Worm (Caenorhabditis elegans) whole organism, L3 larva: ENCODE data around the gene nhr-27.

Source experiments
- elt-3 ChIP-seq, 3 experiments: fragments of 150-350 bp in 1 of 3; sonication (generic microtip) in 2 of 3; optimal IDR thresholded peaks; 2 replicates in 2 of 3; 4 replicates in 1 of 3; lab custom pipeline; 2014 to 2017; ENCODE audit warnings: missing biosample characterization in 3 of 3, missing genetic modification characterization in 3 of 3
- unc-39 ChIP-seq: sonication (generic microtip); optimal IDR thresholded peaks from 4 replicates; lab custom pipeline; 2017; ENCODE audit warnings: missing biosample characterization, missing genetic modification characterization

DNA sequence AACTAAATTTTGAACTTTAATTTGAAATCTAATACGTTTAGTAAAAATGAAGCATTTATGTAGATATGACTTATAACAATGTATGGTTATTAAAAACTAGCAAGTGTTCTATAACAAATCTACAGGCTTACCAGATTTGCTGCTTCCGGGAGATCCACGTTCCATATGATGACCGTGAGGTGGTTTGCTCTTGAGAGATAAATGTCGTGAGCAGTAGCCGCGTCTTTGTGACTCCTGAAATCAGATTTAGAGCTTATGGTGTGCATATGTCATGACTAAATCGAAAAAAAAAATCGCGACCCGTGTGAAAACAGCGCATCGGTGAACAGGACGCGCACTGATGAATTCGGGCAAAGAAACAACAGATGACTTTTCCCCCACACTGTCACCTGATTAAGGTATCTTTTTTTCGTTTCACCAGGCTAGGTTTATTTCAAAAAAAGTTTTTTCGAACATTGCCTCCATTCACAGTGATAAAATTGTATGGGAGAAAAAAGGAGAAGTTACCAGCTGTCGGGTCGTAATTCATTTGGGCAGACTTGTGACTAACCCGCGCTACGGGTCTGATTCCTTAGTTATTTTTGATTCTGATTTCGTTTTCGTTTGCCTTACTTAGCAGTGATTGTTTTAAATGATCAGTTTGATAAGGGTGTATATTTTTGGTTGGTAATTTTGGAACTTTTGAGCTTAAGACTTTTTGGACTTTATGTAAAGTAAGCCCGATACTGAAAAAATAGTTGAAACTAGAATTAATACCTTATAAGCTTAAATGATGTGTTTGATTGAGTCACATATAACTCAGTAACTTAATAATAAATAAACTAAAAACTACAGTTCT lies at the start of gene nhr-27:
- TF ChIP-seq unc-39 (tag; lab: Kevin White, UChicago) (no peak), elt-3 (tag; optimal IDR thresholded peaks at IDR 0.05; lab: Kevin White, UChicago) (no peak)
